Fruit fly (Drosophila melanogaster) whole organism, embryonic: ENCODE measurements around the gene NimB4.

ENCODE experiments used
- CG14710 ChIP-seq: fragments of 200-800 bp; sonication (Bioruptor generic); optimal IDR thresholded peaks from 3 replicates; lab custom pipeline; 2019; ENCODE audit warnings: missing biosample characterization, mild to moderate bottlenecking, missing genetic modification characterization, moderate library complexity
- dm ChIP-seq: fragments of 200-800 bp; sonication (Bioruptor generic); optimal IDR thresholded peaks from 3 replicates; lab custom pipeline; 2016; ENCODE audit warnings: missing biosample characterization, missing genetic modification characterization
- fu2 ChIP-seq: fragments of 200-800 bp; sonication (Bioruptor generic); optimal IDR thresholded peaks from 2 replicates; lab custom pipeline; 2016; ENCODE audit warnings: missing biosample characterization, missing genetic modification characterization
- kay ChIP-seq: fragments of 200-800 bp; sonication (Bioruptor generic); optimal IDR thresholded peaks from 2 replicates; lab custom pipeline; 2016; ENCODE audit warnings: missing biosample characterization, missing genetic modification characterization

- TF ChIP-seq fu2 (GFP tag; lab: Kevin White, UChicago): no peak
- TF ChIP-seq CG14710 (tag; lab: Kevin White, UChicago): no peak
- no peak for TF ChIP-seq kay
- no peak for TF ChIP-seq dm (GFP tag; lab: Kevin White, UChicago)
These were observed 45.8 kb downstream of the NimB4 start for dm6 chr2L:13923984-13924383.
